Fruit fly (Drosophila melanogaster) whole organism, embryonic: Measurements from ENCODE around the gene CG7519.

Source experiments
- CG2120 ChIP-seq: fragments of 200-800 bp; sonication (Bioruptor generic); optimal IDR thresholded peaks from 3 replicates; lab custom pipeline; 2016; ENCODE audit warnings: missing biosample characterization, missing genetic modification characterization
- Dfd ChIP-seq, 2 experiments: fragments of >200 bp; optimal IDR thresholded peaks; 2 replicates each; lab custom pipeline; 2017; ENCODE audit warnings: missing biosample characterization in 2 of 2, missing genetic modification characterization in 2 of 2
- YL-1 ChIP-seq: fragments of 200-800 bp; sonication (Bioruptor generic); optimal IDR thresholded peaks from 3 replicates; lab custom pipeline; 2017; ENCODE audit warnings: missing biosample characterization, mild to moderate bottlenecking, missing genetic modification characterization
- da ChIP-seq: fragments of 200-800 bp; sonication (Bioruptor generic); optimal IDR thresholded peaks from 2 replicates; lab custom pipeline; 2016; ENCODE audit warnings: missing biosample characterization, missing genetic modification characterization
- klu ChIP-seq: fragments of 200-800 bp; sonication (Bioruptor generic); IDR thresholded peaks from 2 replicates; pipeline ENCODE4 v1.3.6; 2022; ENCODE audit warnings: missing biosample characterization, missing genetic modification characterization
- maf-S ChIP-seq: fragments of 200-800 bp; sonication (Bioruptor generic); optimal IDR thresholded peaks from 2 replicates; lab custom pipeline; 2016; ENCODE audit warnings: missing biosample characterization, missing genetic modification characterization
- phol ChIP-seq: fragments of 200-800 bp; sonication (Bioruptor generic); optimal IDR thresholded peaks from 3 replicates; lab custom pipeline; 2018; ENCODE audit warnings: missing biosample characterization, mild to moderate bottlenecking, missing genetic modification characterization, moderate library complexity

- no peak for TF ChIP-seq klu (GFP tag; lab: Robert Waterston, UW)
- TF ChIP-seq Dfd (GFP tag; optimal IDR thresholded peaks at IDR 0.05; lab: Kevin White, UChicago) = no peak
- no peak for TF ChIP-seq da (GFP tag; lab: Kevin White, UChicago)
- TF ChIP-seq phol (tag; lab: Kevin White, UChicago) = no peak
- no peak for TF ChIP-seq CG2120 (GFP tag; lab: Kevin White, UChicago)
- no peak for TF ChIP-seq maf-S (GFP tag; lab: Kevin White, UChicago)
- no peak for TF ChIP-seq YL-1
These were observed 10.8 kb upstream of the CG7519 start for dm6 chr3L:21482100-21482499.
